Worm (Caenorhabditis elegans) whole organism, mixed stage, embryonic: Measurements from ENCODE around the gene ttr-3.
A peak's percentile ranks its signal among the peaks of the same experiment; 100 is the strongest.

Experiments
- M03D4.4 ChIP-seq: sonication (generic microtip); optimal IDR thresholded peaks from 2 replicates; lab custom pipeline; 2017; ENCODE audit warnings: mild to moderate bottlenecking, missing genetic modification characterization, missing compliant biosample characterization
- bed-3 ChIP-seq: fragments of 200-800 bp; sonication (Bioruptor generic); optimal IDR thresholded peaks from 3 replicates; lab custom pipeline; 2018; ENCODE audit warnings: mild to moderate bottlenecking, missing genetic modification characterization, moderate library complexity, missing compliant biosample characterization
- blmp-1 ChIP-seq: fragments of 150-350 bp; optimal IDR thresholded peaks from 2 replicates; lab custom pipeline; 2014; ENCODE audit warnings: missing biosample characterization, missing genetic modification characterization
- ceh-39 ChIP-seq: fragments of 150-350 bp; optimal IDR thresholded peaks from 2 replicates; lab custom pipeline; 2014; ENCODE audit warnings: missing biosample characterization, missing genetic modification characterization
- ceh-83 ChIP-seq: fragments of 200-800 bp; sonication (Bioruptor generic); optimal IDR thresholded peaks from 2 replicates; lab custom pipeline; 2018; ENCODE audit warnings: mild to moderate bottlenecking, missing genetic modification characterization, missing compliant biosample characterization
- ces-1 ChIP-seq: fragments of 150-350 bp; optimal IDR thresholded peaks from 2 replicates; lab custom pipeline; 2014; ENCODE audit warnings: missing biosample characterization, missing genetic modification reagents, missing genetic modification characterization
- cnd-1 ChIP-seq: fragments of 200-800 bp; sonication (Bioruptor generic); optimal IDR thresholded peaks from 2 replicates; lab custom pipeline; 2018; ENCODE audit warnings: mild to moderate bottlenecking, missing genetic modification characterization, missing compliant biosample characterization
- drap-1 ChIP-seq: fragments of 200-800 bp; sonication (Bioruptor generic); optimal IDR thresholded peaks from 3 replicates; lab custom pipeline; 2018; ENCODE audit warnings: mild to moderate bottlenecking, missing genetic modification characterization, missing compliant biosample characterization
- elt-1 ChIP-seq: sonication (generic microtip); optimal IDR thresholded peaks from 2 replicates; lab custom pipeline; 2017; ENCODE audit warnings: missing genetic modification characterization, mild to moderate bottlenecking, missing compliant biosample characterization, antibody characterized with exemption, moderate library complexity, borderline replicate concordance; ENCODE audit not compliant: insufficient read depth
- elt-3 ChIP-seq: fragments of 150-350 bp; optimal IDR thresholded peaks from 2 replicates; lab custom pipeline; 2014; ENCODE audit warnings: missing biosample characterization, missing genetic modification characterization
- flh-1 ChIP-seq: fragments of 200-800 bp; sonication (Bioruptor generic); optimal IDR thresholded peaks from 2 replicates; lab custom pipeline; 2018; ENCODE audit warnings: mild to moderate bottlenecking, missing genetic modification characterization, moderate library complexity, missing compliant biosample characterization
- ham-2 ChIP-seq: fragments of 200-800 bp; sonication (Bioruptor generic); optimal IDR thresholded peaks from 2 replicates; lab custom pipeline; 2018; ENCODE audit warnings: mild to moderate bottlenecking, missing genetic modification characterization, missing compliant biosample characterization
- hlh-1 ChIP-seq: fragments of 150-350 bp; optimal IDR thresholded peaks from 2 replicates; lab custom pipeline; 2014; ENCODE audit warnings: missing biosample characterization, missing genetic modification reagents, missing genetic modification characterization
- lin-13 ChIP-seq: fragments of 150-350 bp; optimal IDR thresholded peaks from 2 replicates; lab custom pipeline; 2014; ENCODE audit warnings: missing biosample characterization, missing genetic modification characterization
- lin-32 ChIP-seq: fragments of 200-800 bp; sonication (Bioruptor generic); optimal IDR thresholded peaks from 2 replicates; lab custom pipeline; 2018; ENCODE audit warnings: mild to moderate bottlenecking, missing genetic modification characterization, missing compliant biosample characterization
- lsy-2 ChIP-seq: fragments of 150-350 bp; optimal IDR thresholded peaks from 2 replicates; lab custom pipeline; 2014; ENCODE audit warnings: missing biosample characterization, missing genetic modification characterization
- mab-5 ChIP-seq: fragments of 150-350 bp; optimal IDR thresholded peaks from 2 replicates; lab custom pipeline; 2014; ENCODE audit warnings: missing biosample characterization, missing genetic modification characterization
- mep-1 ChIP-seq: fragments of 150-350 bp; optimal IDR thresholded peaks from 2 replicates; lab custom pipeline; 2017; ENCODE audit warnings: missing biosample characterization, missing genetic modification reagents, missing genetic modification characterization, inconsistent platforms
- mls-2 ChIP-seq: sonication (generic microtip); optimal IDR thresholded peaks from 2 replicates; lab custom pipeline; 2016; ENCODE audit warnings: mild to moderate bottlenecking, missing genetic modification characterization, moderate library complexity, missing compliant biosample characterization
- nhr-237 ChIP-seq: fragments of 150-350 bp; optimal IDR thresholded peaks from 2 replicates; lab custom pipeline; 2014; ENCODE audit warnings: missing biosample characterization, missing genetic modification characterization
- nhr-76 ChIP-seq: sonication (generic microtip); optimal IDR thresholded peaks from 2 replicates; lab custom pipeline; 2017; ENCODE audit warnings: missing biosample characterization, missing genetic modification characterization
- pha-4 ChIP-seq: fragments of 150-350 bp; optimal IDR thresholded peaks from 2 replicates; lab custom pipeline; 2018; ENCODE audit warnings: missing biosample characterization, missing genetic modification reagents, missing genetic modification characterization
- sem-2 ChIP-seq: fragments of 200-800 bp; sonication (Bioruptor generic); optimal IDR thresholded peaks from 2 replicates; lab custom pipeline; 2018; ENCODE audit warnings: mild to moderate bottlenecking, missing genetic modification characterization, missing compliant biosample characterization
- snpc-4 ChIP-seq: fragments of 150-350 bp; optimal IDR thresholded peaks from 2 replicates; lab custom pipeline; 2014; ENCODE audit warnings: missing biosample characterization, missing genetic modification characterization
- unc-39 ChIP-seq: fragments of 150-350 bp; optimal IDR thresholded peaks from 2 replicates; lab custom pipeline; 2014; ENCODE audit warnings: missing biosample characterization, missing genetic modification characterization
- unc-62 ChIP-seq: fragments of 150-350 bp; optimal IDR thresholded peaks from 2 replicates; lab custom pipeline; 2014; ENCODE audit warnings: missing biosample characterization, missing genetic modification reagents, missing genetic modification characterization
- zip-8 ChIP-seq: fragments of 150-350 bp; optimal IDR thresholded peaks from 2 replicates; lab custom pipeline; 2014; ENCODE audit warnings: missing biosample characterization, missing genetic modification characterization
- ztf-11 ChIP-seq: fragments of 150-350 bp; optimal IDR thresholded peaks from 2 replicates; lab custom pipeline; 2014; ENCODE audit warnings: missing biosample characterization, missing genetic modification characterization

Gene ttr-3

ce11 chrIII:9899720-9900119, 26.8 kb downstream of the ttr-3 start:
- TF ChIP-seq nhr-76 (tag; lab: Kevin White, UChicago): no peak
- no peak for TF ChIP-seq elt-3 (tag; lab: Kevin White, UChicago)
- no peak for TF ChIP-seq cnd-1 (tag; lab: Kevin White, UChicago)
- no peak for TF ChIP-seq lsy-2 (tag; lab: Kevin White, UChicago)
- no peak for TF ChIP-seq unc-39 (tag; lab: Kevin White, UChicago)
- TF ChIP-seq pha-4 (tag; lab: Kevin White, UChicago): no peak
- TF ChIP-seq, all 35 proteins: peak for 0

ce11 chrIII:9892855-9893254, 33.7 kb downstream of the ttr-3 start, which contains the start of gene mam-7:
Gene mam-7 (plus strand): TSS chrIII:9893155.
- no peak for TF ChIP-seq flh-1 (GFP tag; lab: Kevin White, UChicago)
- TF ChIP-seq unc-62 (GFP tag; lab: Kevin White, UChicago): no peak
- no peak for TF ChIP-seq M03D4.4 (tag; lab: Kevin White, UChicago)
- no peak for TF ChIP-seq ces-1
- TF ChIP-seq zip-8: peak; percentile 66
- no peak for TF ChIP-seq nhr-237
- no peak for TF ChIP-seq mls-2 (tag; lab: Kevin White, UChicago)
- TF ChIP-seq elt-1 (tag; lab: Kevin White, UChicago): no peak

- TF ChIP-seq elt-1 (tag; lab: Kevin White, UChicago) (no peak), mep-1 (no peak), ztf-11 (tag; lab: Kevin White, UChicago) (no peak), lin-32 (GFP tag; lab: Kevin White, UChicago) (no peak), ceh-83 (no peak), M03D4.4 (tag; lab: Kevin White, UChicago) (no peak), mls-2 (tag; lab: Kevin White, UChicago) (no peak), blmp-1 (no peak), mab-5 (no peak), ham-2 (GFP tag; lab: Kevin White, UChicago) (no peak)
Measured at ce11 chrIII:9891324-9891723, 35.2 kb downstream of the ttr-3 start, which contains the start of gene alg-4. Gene alg-4 (minus strand): TSS chrIII:9891424.

ce11 chrIII:9886323-9886722, 40.2 kb downstream of the ttr-3 start:
- TF ChIP-seq mab-5: no peak
- TF ChIP-seq ham-2 (GFP tag; lab: Kevin White, UChicago): no peak

- no peak for TF ChIP-seq lin-13
- TF ChIP-seq hlh-1 (tag; lab: Kevin White, UChicago): peak; percentile 30
Measured at ce11 chrIII:9885609-9886008, 40.9 kb downstream of the ttr-3 start.

ce11 chrIII:9878828-9879227, 47.7 kb downstream of the ttr-3 start, which contains the start of gene ZK757.2:
Gene ZK757.2 (minus strand): TSS chrIII:9878928.
- TF ChIP-seq bed-3 (GFP tag; lab: Kevin White, UChicago) (no peak), mep-1 (no peak), snpc-4 (tag; lab: Kevin White, UChicago) (no peak), nhr-76 (tag; lab: Kevin White, UChicago) (no peak), lsy-2 (tag; lab: Kevin White, UChicago) (no peak), unc-62 (GFP tag; lab: Kevin White, UChicago) (no peak), drap-1 (GFP tag; lab: Kevin White, UChicago) (no peak), pha-4 (tag; lab: Kevin White, UChicago) (no peak), ceh-39 (tag; lab: Kevin White, UChicago) (no peak)

ce11 chrIII:9876951-9877350, 49.6 kb downstream of the ttr-3 start, which contains the start of gene ZK757.10:
Gene ZK757.10 (plus strand): TSS chrIII:9877251.
- no peak for TF ChIP-seq nhr-237
- no peak for TF ChIP-seq sem-2
- no peak for TF ChIP-seq lin-32 (GFP tag; lab: Kevin White, UChicago)
- TF ChIP-seq elt-3 (tag; lab: Kevin White, UChicago): no peak
- TF ChIP-seq bed-3 (GFP tag; lab: Kevin White, UChicago): no peak
